Worm (Caenorhabditis elegans) whole organism, early embryonic: Measurements from ENCODE around the gene glb-34.

Experiments
- B0310.2 ChIP-seq: sonication (generic microtip); optimal IDR thresholded peaks from 2 replicates; lab custom pipeline; 2016; ENCODE audit warnings: mild to moderate bottlenecking, missing genetic modification characterization, missing compliant biosample characterization
- F13C5.2 ChIP-seq: sonication (generic microtip); optimal IDR thresholded peaks from 2 replicates; lab custom pipeline; 2017; ENCODE audit warnings: mild to moderate bottlenecking, missing genetic modification characterization, inconsistent platforms, missing compliant biosample characterization
- aly-1 ChIP-seq: sonication (generic microtip); optimal IDR thresholded peaks from 2 replicates; lab custom pipeline; 2016; ENCODE audit warnings: missing genetic modification characterization, missing compliant biosample characterization
- ama-1 ChIP-seq: fragments of 150-350 bp; optimal IDR thresholded peaks from 2 replicates; lab custom pipeline; 2014
- ceh-13 ChIP-seq: fragments of 200-800 bp; sonication (Bioruptor generic); optimal IDR thresholded peaks from 2 replicates; lab custom pipeline; 2018; ENCODE audit warnings: mild to moderate bottlenecking, missing genetic modification characterization, missing compliant biosample characterization
- ceh-36 ChIP-seq: sonication (generic microtip); optimal IDR thresholded peaks from 2 replicates; lab custom pipeline; 2016; ENCODE audit warnings: missing genetic modification characterization, inconsistent platforms, missing compliant biosample characterization
- ets-7 ChIP-seq: sonication (generic microtip); optimal IDR thresholded peaks from 2 replicates; lab custom pipeline; 2016; ENCODE audit warnings: missing genotype, missing genetic modification characterization, missing compliant biosample characterization
- flt-1 ChIP-seq: fragments of 200-800 bp; sonication (Bioruptor generic); IDR thresholded peaks from 2 replicates; pipeline ENCODE4 v1.3.6; 2022; ENCODE audit warnings: missing genetic modification characterization, missing compliant biosample characterization
- hmbx-1 ChIP-seq: sonication (generic microtip); optimal IDR thresholded peaks from 2 replicates; lab custom pipeline; 2016; ENCODE audit warnings: mild to moderate bottlenecking, missing genetic modification characterization, missing compliant biosample characterization
- hmg-4 ChIP-seq: fragments of 200-800 bp; sonication (Bioruptor generic); optimal IDR thresholded peaks from 2 replicates; lab custom pipeline; 2018; ENCODE audit warnings: mild to moderate bottlenecking, missing genetic modification characterization, missing compliant biosample characterization
- hnd-1 ChIP-seq: sonication (generic microtip); optimal IDR thresholded peaks from 2 replicates; lab custom pipeline; 2016; ENCODE audit warnings: missing genetic modification characterization, missing compliant biosample characterization
- pes-1 ChIP-seq: fragments of 200-800 bp; sonication (Bioruptor generic); IDR thresholded peaks from 2 replicates; pipeline ENCODE4 v1.3.6; 2022; ENCODE audit warnings: missing genetic modification reagents, missing genetic modification characterization, missing compliant biosample characterization
- scrt-1 ChIP-seq: fragments of 200-800 bp; sonication (Bioruptor generic); IDR thresholded peaks from 2 replicates; pipeline ENCODE4 v1.3.6; 2022; ENCODE audit warnings: missing genetic modification characterization, missing compliant biosample characterization
- sea-1 ChIP-seq: fragments of 200-800 bp; sonication (Bioruptor generic); conservative IDR thresholded peaks from 2 replicates; pipeline ENCODE4 v1.3.6; 2022; ENCODE audit warnings: missing genetic modification characterization, missing compliant biosample characterization
- tbx-11 ChIP-seq: fragments of 200-800 bp; sonication (Bioruptor generic); IDR thresholded peaks from 2 replicates; pipeline ENCODE4 v1.3.6; 2022; ENCODE audit warnings: missing genetic modification characterization, missing compliant biosample characterization
- tbx-37 ChIP-seq: fragments of 200-800 bp; sonication (Bioruptor generic); conservative IDR thresholded peaks from 2 replicates; pipeline ENCODE4 v1.3.6; 2022; ENCODE audit warnings: missing genetic modification reagents, missing genetic modification characterization, missing compliant biosample characterization
- tra-4 ChIP-seq: sonication (generic microtip); optimal IDR thresholded peaks from 2 replicates; lab custom pipeline; 2017; ENCODE audit warnings: missing genetic modification characterization, missing compliant biosample characterization

glb-34 gene

DNA sequence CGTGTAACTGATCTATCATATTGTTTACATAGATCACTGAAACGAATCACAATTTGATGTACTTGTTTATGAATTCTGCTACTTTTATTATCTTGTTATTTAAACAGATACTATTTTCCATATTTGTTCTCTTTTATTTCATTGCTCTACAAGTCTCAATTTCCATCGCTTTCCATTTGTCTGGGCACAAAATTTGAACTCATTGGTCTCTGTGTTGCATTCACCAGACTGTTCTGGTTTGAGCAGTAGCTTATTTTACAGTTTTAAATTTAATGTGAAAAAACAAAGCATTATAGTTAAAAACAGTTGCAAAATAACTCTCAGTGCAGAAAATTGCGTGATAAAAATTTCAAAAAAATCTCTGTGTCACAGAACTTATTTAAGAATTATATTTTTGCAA lies 15.1 kb upstream of the glb-34 start:
- no peak for TF ChIP-seq ama-1 (lab: Kevin White, UChicago)
- TF ChIP-seq tbx-11, result no peak
- TF ChIP-seq aly-1 (tag; lab: Kevin White, UChicago), result no peak
- TF ChIP-seq tra-4, result no peak
- TF ChIP-seq hmg-4 (GFP tag; lab: Kevin White, UChicago), result no peak
- no peak for TF ChIP-seq B0310.2 (tag; lab: Kevin White, UChicago)
- no peak for TF ChIP-seq ceh-36
- TF ChIP-seq scrt-1, result no peak
- no peak for TF ChIP-seq ets-7 (tag; lab: Kevin White, UChicago)
- TF ChIP-seq pes-1, result no peak

DNA sequence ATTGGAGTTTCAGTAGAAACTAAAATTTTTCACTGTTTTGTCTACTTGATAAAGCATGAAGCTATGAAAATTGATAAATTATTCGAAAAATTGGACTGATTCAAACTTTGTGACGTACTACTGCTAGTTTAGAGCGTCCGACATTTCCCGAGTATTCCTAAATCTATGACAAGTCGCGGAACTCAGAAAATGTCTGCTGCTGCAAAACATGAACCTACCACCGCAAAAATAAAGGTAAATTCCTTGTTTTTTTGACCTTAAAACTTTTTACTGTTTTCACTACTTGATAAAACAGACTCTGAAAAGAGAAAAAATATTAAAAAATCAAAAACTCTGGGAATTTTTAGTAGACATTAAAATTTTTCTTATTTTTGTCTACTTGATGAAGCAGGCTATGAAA lies 14.3 kb upstream of the glb-34 start:
- TF ChIP-seq aly-1 (tag; lab: Kevin White, UChicago) (no peak), tra-4 (no peak), flt-1 (GFP tag; lab: Robert Waterston, UW) (no peak), hnd-1 (tag; lab: Kevin White, UChicago) (no peak), tbx-11 (no peak)

ce11 chrIV:14580939-14581338 lies 8.4 kb upstream of the glb-34 start, which contains the start of gene irld-18:
Gene irld-18, minus strand, starts transcription at chrIV:14581039.
- TF ChIP-seq ets-7 (tag; lab: Kevin White, UChicago) (no peak), hmbx-1 (tag; lab: Kevin White, UChicago) (no peak), ceh-13 (GFP tag; lab: Kevin White, UChicago) (no peak), F13C5.2 (tag; lab: Kevin White, UChicago) (no peak), flt-1 (GFP tag; lab: Robert Waterston, UW) (no peak), pes-1 (no peak), B0310.2 (tag; lab: Kevin White, UChicago) (no peak), tbx-11 (no peak), tra-4 (no peak), ama-1 (lab: Kevin White, UChicago) (no peak), aly-1 (tag; lab: Kevin White, UChicago) (no peak)

DNA sequence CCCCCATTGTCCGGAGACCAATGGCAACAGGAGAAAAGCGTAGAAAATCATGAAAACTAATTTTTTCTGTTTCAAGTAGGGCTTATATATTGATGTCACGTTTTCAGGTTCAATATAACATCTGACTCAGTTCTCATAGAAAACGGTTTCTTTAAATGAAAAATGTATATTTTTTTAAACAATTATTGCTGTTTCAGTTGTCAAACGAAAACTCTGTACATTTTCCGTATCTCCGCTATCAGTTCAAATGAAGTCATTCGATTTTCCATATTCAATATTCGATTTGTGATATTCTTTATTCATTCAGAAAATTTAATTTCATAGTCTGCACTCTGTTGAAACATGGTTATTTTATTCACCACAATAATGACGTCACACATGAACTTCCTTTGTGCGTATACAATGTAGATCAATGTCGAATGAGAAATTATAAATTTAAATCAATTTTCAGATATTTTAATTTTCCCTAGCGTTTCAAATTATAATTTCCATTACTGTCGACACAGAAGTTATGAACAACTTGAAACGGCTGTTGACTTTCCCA lies 6.2 kb upstream of the glb-34 start, which contains the start of gene Y57G11B.8:
TSS of gene Y57G11B.8 (minus strand) at position 51 of the 544 bp plus-strand sequence.
- TF ChIP-seq scrt-1, result no peak
- no peak for TF ChIP-seq ceh-13 (GFP tag; lab: Kevin White, UChicago)
- no peak for TF ChIP-seq flt-1 (GFP tag; lab: Robert Waterston, UW)
- TF ChIP-seq ama-1 (lab: Kevin White, UChicago), result no peak
- no peak for TF ChIP-seq ceh-36
- TF ChIP-seq B0310.2 (tag; lab: Kevin White, UChicago), result no peak
- TF ChIP-seq pes-1, result no peak

ce11 chrIV:14576471-14576870 lies 4.0 kb upstream of the glb-34 start:
- TF ChIP-seq scrt-1 (peak; percentile 73), flt-1 (GFP tag; lab: Robert Waterston, UW) (peak; percentile 64), tbx-11 (peak; percentile 66; the same call in 1 of the 2 replicates), hnd-1 (tag; lab: Kevin White, UChicago) (peak; percentile 44), ceh-13 (GFP tag; lab: Kevin White, UChicago) (no peak), F13C5.2 (tag; lab: Kevin White, UChicago) (peak; percentile 65), ets-7 (tag; lab: Kevin White, UChicago) (no peak), tbx-37 (GFP tag; lab: Robert Waterston, UW) (peak; percentile 74)

DNA sequence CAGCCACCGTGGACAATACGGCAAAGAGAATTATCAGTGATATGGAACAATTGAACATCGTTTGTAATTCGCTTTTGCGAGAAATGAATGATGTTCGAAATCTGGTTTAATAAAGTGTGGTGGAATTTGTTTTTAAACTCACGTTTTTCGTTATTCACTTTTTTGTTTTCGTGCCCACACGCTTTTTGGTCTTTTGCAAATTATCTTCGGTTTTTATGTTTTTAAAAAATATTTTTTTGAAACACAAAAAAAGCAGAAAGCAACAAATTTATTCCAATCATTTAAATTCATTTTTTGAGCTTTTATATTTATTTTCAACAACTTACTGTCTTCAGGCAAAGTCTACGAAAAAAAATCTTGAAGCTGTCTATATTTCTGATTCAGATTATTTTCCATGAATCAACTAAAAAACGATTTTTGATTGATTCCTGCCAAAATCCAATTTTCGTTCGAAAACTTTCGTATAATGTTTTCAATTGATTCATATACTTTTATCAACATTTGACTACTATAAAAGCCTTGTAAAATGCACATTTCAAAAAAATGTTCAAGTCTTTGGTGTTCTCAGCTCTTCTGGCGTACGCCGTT lies 1.9 kb upstream of the glb-34 start, which contains the start of the genes Y57G11B.3 and Y57G11B.5:
TSS of gene Y57G11B.3 (minus strand) at position 101 of the 588 bp plus-strand sequence.
TSS of gene Y57G11B.5 (plus strand) at position 538 of the 588 bp plus-strand sequence.
- TF ChIP-seq ets-7 (tag; lab: Kevin White, UChicago) (no peak), sea-1 (GFP tag; lab: Robert Waterston, UW) (no peak), flt-1 (GFP tag; lab: Robert Waterston, UW) (no peak), scrt-1 (no peak), B0310.2 (tag; lab: Kevin White, UChicago) (no peak), hnd-1 (tag; lab: Kevin White, UChicago) (no peak), F13C5.2 (tag; lab: Kevin White, UChicago) (no peak), tbx-11 (no peak), ceh-36 (no peak), hmbx-1 (tag; lab: Kevin White, UChicago) (no peak), tra-4 (no peak), ceh-13 (GFP tag; lab: Kevin White, UChicago) (no peak), tbx-37 (GFP tag; lab: Robert Waterston, UW) (no peak), hmg-4 (GFP tag; lab: Kevin White, UChicago) (no peak)

ce11 chrIV:14573068-14573467 lies 561 bp upstream of the glb-34 start:
- no peak for TF ChIP-seq ceh-36
- TF ChIP-seq tra-4, result no peak
- TF ChIP-seq ets-7 (tag; lab: Kevin White, UChicago), result no peak
- TF ChIP-seq ceh-13 (GFP tag; lab: Kevin White, UChicago), result no peak

DNA sequence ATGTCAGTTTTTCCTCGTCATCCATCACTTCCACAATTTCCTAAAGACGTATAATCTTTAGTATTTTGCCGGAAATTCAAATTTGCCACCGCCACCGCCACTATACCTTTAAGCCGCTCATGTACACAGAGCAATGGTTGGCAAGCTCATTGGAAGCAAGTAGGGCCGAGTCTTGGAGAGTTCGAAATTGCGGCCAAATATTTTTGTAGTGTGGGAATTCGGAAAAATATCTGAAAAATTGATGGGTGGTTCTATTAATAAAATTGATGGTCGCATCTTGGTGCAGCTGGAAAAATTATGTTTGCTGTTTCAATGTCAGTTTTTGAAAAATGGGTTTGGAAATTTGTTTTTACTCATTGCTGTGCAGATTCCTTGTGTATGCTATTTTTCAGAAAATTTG lies 881 bp downstream of the glb-34 start:
- no peak for TF ChIP-seq ama-1 (lab: Kevin White, UChicago)
- no peak for TF ChIP-seq scrt-1
- TF ChIP-seq tbx-11, result no peak
- no peak for TF ChIP-seq ets-7 (tag; lab: Kevin White, UChicago)
- no peak for TF ChIP-seq tra-4
